Fruit fly (Drosophila melanogaster) whole organism, embryonic: Measurements from ENCODE around the gene CG13311.
A peak's percentile ranks its signal among the peaks of the same experiment; 100 is the strongest.

ENCODE experiments used
- CG10565 ChIP-seq: fragments of 200-800 bp; sonication (Bioruptor generic); optimal IDR thresholded peaks from 3 replicates; lab custom pipeline; 2016; ENCODE audit warnings: missing biosample characterization, mild to moderate bottlenecking, missing genetic modification characterization
- CG11093 ChIP-seq: fragments of 200-800 bp; sonication (Bioruptor generic); IDR thresholded peaks from 3 replicates; pipeline ENCODE4 v1.3.6; 2022; ENCODE audit warnings: missing biosample characterization, missing genetic modification characterization
- CG11696 ChIP-seq: fragments of 200-800 bp; sonication (Bioruptor generic); IDR thresholded peaks from 2 replicates; pipeline ENCODE4 v1.3.6; 2022; ENCODE audit warnings: missing biosample characterization, missing genetic modification characterization
- CG16813 ChIP-seq: fragments of 200-800 bp; sonication (Bioruptor generic); IDR thresholded peaks from 3 replicates; pipeline ENCODE4 v1.3.6; 2022; ENCODE audit warnings: missing biosample characterization, missing genetic modification characterization; ENCODE audit not compliant: partially characterized antibody
- CG17385 ChIP-seq: fragments of 200-800 bp; sonication (Bioruptor generic); optimal IDR thresholded peaks from 3 replicates; lab custom pipeline; 2018; ENCODE audit warnings: missing biosample characterization, mild to moderate bottlenecking, missing genetic modification characterization
- CG17802 ChIP-seq: fragments of 200-800 bp; sonication (Bioruptor generic); optimal IDR thresholded peaks from 2 replicates; lab custom pipeline; 2018; ENCODE audit warnings: missing biosample characterization, mild to moderate bottlenecking, missing genetic modification characterization, moderate library complexity
- CG1792 ChIP-seq: fragments of 200-800 bp; sonication (Bioruptor generic); optimal IDR thresholded peaks from 2 replicates; lab custom pipeline; 2016; ENCODE audit warnings: missing biosample characterization, missing genetic modification characterization
- CG31365 ChIP-seq: fragments of 200-800 bp; sonication (Bioruptor generic); optimal IDR thresholded peaks from 2 replicates; lab custom pipeline; 2018; ENCODE audit warnings: missing biosample characterization, mild to moderate bottlenecking, missing genetic modification characterization
- CG32532 ChIP-seq: fragments of 200-800 bp; sonication (Bioruptor generic); IDR thresholded peaks from 2 replicates; pipeline ENCODE4 v1.3.6; 2022; ENCODE audit warnings: missing biosample characterization, missing genetic modification characterization
- CG4282 ChIP-seq: fragments of 200-800 bp; sonication (Bioruptor generic); optimal IDR thresholded peaks from 2 replicates; lab custom pipeline; 2016; ENCODE audit warnings: missing biosample characterization, missing genetic modification characterization
- CG4617 ChIP-seq: fragments of 200-800 bp; sonication (Bioruptor generic); optimal IDR thresholded peaks from 3 replicates; lab custom pipeline; 2016; ENCODE audit warnings: missing biosample characterization, missing genetic modification characterization, borderline replicate concordance
- CG4820 ChIP-seq: fragments of 200-800 bp; sonication (Bioruptor generic); optimal IDR thresholded peaks from 3 replicates; lab custom pipeline; 2016; ENCODE audit warnings: missing biosample characterization, missing genetic modification characterization
- CG6683 ChIP-seq: fragments of 200-800 bp; sonication (Bioruptor generic); optimal IDR thresholded peaks from 2 replicates; lab custom pipeline; 2017; ENCODE audit warnings: missing biosample characterization, mild to moderate bottlenecking, missing genetic modification characterization, missing genetic modification reagents
- CG7357 ChIP-seq: fragments of 200-800 bp; sonication (Bioruptor generic); IDR thresholded peaks from 3 replicates; pipeline ENCODE4 v1.3.6; 2022; ENCODE audit warnings: missing biosample characterization, missing genetic modification characterization
- CG8281 ChIP-seq: fragments of 200-800 bp; sonication (Bioruptor generic); optimal IDR thresholded peaks from 2 replicates; lab custom pipeline; 2018; ENCODE audit warnings: missing biosample characterization, mild to moderate bottlenecking, missing genetic modification characterization, moderate library complexity
- CG9609 ChIP-seq: fragments of 200-800 bp; sonication (Bioruptor generic); optimal IDR thresholded peaks from 3 replicates; lab custom pipeline; 2016; ENCODE audit warnings: missing biosample characterization, missing genetic modification characterization
- CG9727 ChIP-seq: fragments of 200-800 bp; sonication (Bioruptor generic); optimal IDR thresholded peaks from 3 replicates; lab custom pipeline; 2017; ENCODE audit warnings: missing biosample characterization, mild to moderate bottlenecking, missing genetic modification characterization
- CrebB ChIP-seq: fragments of 200-800 bp; sonication (Bioruptor generic); optimal IDR thresholded peaks from 3 replicates; lab custom pipeline; 2018; ENCODE audit warnings: missing biosample characterization, mild to moderate bottlenecking, missing genetic modification characterization
- Dp ChIP-seq: fragments of 200-800 bp; sonication (Bioruptor generic); optimal IDR thresholded peaks from 2 replicates; lab custom pipeline; 2018; ENCODE audit warnings: missing biosample characterization, mild to moderate bottlenecking, missing genetic modification characterization, moderate library complexity
- E2f2 ChIP-seq: fragments of 200-800 bp; sonication (Bioruptor generic); IDR thresholded peaks from 2 replicates; pipeline ENCODE4 v1.3.6; 2022; ENCODE audit warnings: missing biosample characterization, missing genetic modification characterization
- Ets65A ChIP-seq: fragments of 200-800 bp; sonication (Bioruptor generic); peaks from one replicate; lab custom pipeline; 2016; ENCODE audit warnings: missing biosample characterization, missing genetic modification characterization
- Fer2 ChIP-seq: fragments of 200-800 bp; sonication (Bioruptor generic); optimal IDR thresholded peaks from 2 replicates; lab custom pipeline; 2018; ENCODE audit warnings: missing biosample characterization, mild to moderate bottlenecking, missing genetic modification characterization, moderate library complexity
- Fer3 ChIP-seq: fragments of 200-800 bp; sonication (Bioruptor generic); optimal IDR thresholded peaks from 2 replicates; lab custom pipeline; 2018; ENCODE audit warnings: missing biosample characterization, mild to moderate bottlenecking, missing genetic modification characterization, moderate library complexity
- H2.0 ChIP-seq: fragments of 200-800 bp; sonication (Bioruptor generic); IDR thresholded peaks from 2 replicates; pipeline ENCODE4 v1.3.6; 2022; ENCODE audit warnings: missing biosample characterization, missing genetic modification characterization
- Hey ChIP-seq: fragments of 200-800 bp; sonication (Bioruptor generic); optimal IDR thresholded peaks from 3 replicates; lab custom pipeline; 2018; ENCODE audit warnings: missing biosample characterization, mild to moderate bottlenecking, missing genetic modification characterization
- Meics ChIP-seq: fragments of 200-800 bp; sonication (Bioruptor generic); optimal IDR thresholded peaks from 2 replicates; lab custom pipeline; 2017; ENCODE audit warnings: missing biosample characterization, mild to moderate bottlenecking, missing genetic modification characterization
- Nf-YB ChIP-seq: fragments of 200-800 bp; sonication (Bioruptor generic); optimal IDR thresholded peaks from 3 replicates; lab custom pipeline; 2019; ENCODE audit warnings: missing biosample characterization, mild to moderate bottlenecking, missing genetic modification characterization, moderate library complexity
- Sox100B ChIP-seq: fragments of 200-800 bp; sonication (Bioruptor generic); optimal IDR thresholded peaks from 3 replicates; lab custom pipeline; 2018; ENCODE audit warnings: missing biosample characterization, mild to moderate bottlenecking, missing genetic modification characterization
- Sox102F ChIP-seq: fragments of 200-800 bp; sonication (Bioruptor generic); optimal IDR thresholded peaks from 2 replicates; lab custom pipeline; 2018; ENCODE audit warnings: missing biosample characterization, mild to moderate bottlenecking, missing genetic modification characterization, moderate library complexity
- al ChIP-seq: fragments of 200-800 bp; sonication (Bioruptor generic); IDR thresholded peaks from 2 replicates; pipeline ENCODE4 v1.3.6; 2022; ENCODE audit warnings: missing biosample characterization, missing genetic modification characterization
- bbx ChIP-seq: fragments of 200-800 bp; sonication (Bioruptor generic); IDR thresholded peaks from 2 replicates; pipeline ENCODE4 v1.3.6; 2022; ENCODE audit warnings: missing biosample characterization, missing genetic modification characterization; ENCODE audit not compliant: partially characterized antibody
- chm ChIP-seq: fragments of 200-800 bp; sonication (Bioruptor generic); IDR thresholded peaks from 2 replicates; pipeline ENCODE4 v1.3.6; 2022; ENCODE audit warnings: missing biosample characterization, missing genetic modification characterization
- gem ChIP-seq: fragments of 200-800 bp; sonication (Bioruptor generic); optimal IDR thresholded peaks from 2 replicates; lab custom pipeline; 2019; ENCODE audit warnings: missing biosample characterization, mild to moderate bottlenecking, missing genetic modification characterization, moderate library complexity
- hb ChIP-seq: fragments of 200-800 bp; sonication (Bioruptor generic); IDR thresholded peaks from 3 replicates; pipeline ENCODE4 v1.3.6; 2022; ENCODE audit warnings: missing biosample characterization, missing genetic modification characterization; ENCODE audit not compliant: partially characterized antibody
- jigr1 ChIP-seq: fragments of 200-800 bp; sonication (Bioruptor generic); IDR thresholded peaks from 3 replicates; pipeline ENCODE4 v1.3.6; 2022; ENCODE audit warnings: missing biosample characterization, missing genetic modification characterization
- lbe ChIP-seq: fragments of 200-800 bp; sonication (Bioruptor generic); optimal IDR thresholded peaks from 2 replicates; lab custom pipeline; 2016; ENCODE audit warnings: missing biosample characterization, mild to moderate bottlenecking, missing genetic modification characterization
- odd ChIP-seq: fragments of 200-800 bp; sonication (Bioruptor generic); optimal IDR thresholded peaks from 2 replicates; lab custom pipeline; 2017; ENCODE audit warnings: missing biosample characterization, mild to moderate bottlenecking, missing genetic modification characterization
- prd ChIP-seq, 3 experiments: fragments of >200 bp in 2 of 3; fragments of 200-800 bp in 1 of 3; sonication (Bioruptor generic) in 1 of 3; optimal IDR thresholded peaks in 2 of 3; IDR thresholded peaks in 1 of 3; 2 replicates in 2 of 3; 3 replicates in 1 of 3; pipeline versions ENCODE4 v1.3.6 to Lab custom; 2017 to 2022; ENCODE audit warnings: missing biosample characterization in 1 of 3, missing genetic modification characterization in 1 of 3
- pros ChIP-seq: fragments of 200-800 bp; sonication (Bioruptor generic); optimal IDR thresholded peaks from 3 replicates; lab custom pipeline; 2019; ENCODE audit warnings: missing biosample characterization, mild to moderate bottlenecking, missing genetic modification characterization, moderate library complexity
- repo ChIP-seq: fragments of 200-800 bp; sonication (Bioruptor generic); optimal IDR thresholded peaks from 2 replicates; lab custom pipeline; 2016; ENCODE audit warnings: missing biosample characterization, missing genetic modification characterization
- schlank ChIP-seq: fragments of 200-800 bp; sonication (Bioruptor generic); optimal IDR thresholded peaks from 2 replicates; lab custom pipeline; 2018; ENCODE audit warnings: missing biosample characterization, mild to moderate bottlenecking, missing genetic modification characterization
- sima ChIP-seq: fragments of 200-800 bp; sonication (Bioruptor generic); optimal IDR thresholded peaks from 2 replicates; lab custom pipeline; 2016; ENCODE audit warnings: missing biosample characterization, missing genetic modification characterization
- slbo ChIP-seq: fragments of 200-800 bp; sonication (Bioruptor generic); IDR thresholded peaks from 2 replicates; pipeline ENCODE4 v1.3.6; 2022; ENCODE audit warnings: missing biosample characterization, missing genetic modification characterization
- so ChIP-seq: fragments of 200-800 bp; sonication (Bioruptor generic); IDR thresholded peaks from 3 replicates; pipeline ENCODE4 v1.3.6; 2022; ENCODE audit warnings: missing biosample characterization, missing genetic modification characterization
- tio ChIP-seq: fragments of 200-800 bp; sonication (Bioruptor generic); optimal IDR thresholded peaks from 2 replicates; lab custom pipeline; 2017; ENCODE audit warnings: missing biosample characterization, missing genetic modification characterization, inconsistent platforms
- tna ChIP-seq: fragments of 200-800 bp; sonication (Bioruptor generic); IDR thresholded peaks from 2 replicates; pipeline ENCODE4 v1.3.6; 2022; ENCODE audit warnings: missing biosample characterization, missing genetic modification characterization; ENCODE audit not compliant: partially characterized antibody
- trem ChIP-seq: fragments of 200-800 bp; optimal IDR thresholded peaks from 3 replicates; lab custom pipeline; 2019; ENCODE audit warnings: missing biosample characterization, mild to moderate bottlenecking, missing genetic modification characterization, moderate library complexity
- tup ChIP-seq: fragments of 200-800 bp; sonication (Bioruptor generic); optimal IDR thresholded peaks from 2 replicates; lab custom pipeline; 2016; ENCODE audit warnings: missing biosample characterization, mild to moderate bottlenecking, missing genetic modification characterization, moderate library complexity
- wdn ChIP-seq: fragments of 200-800 bp; sonication (Bioruptor generic); IDR thresholded peaks from 2 replicates; pipeline ENCODE4 v1.3.6; 2022; ENCODE audit warnings: missing biosample characterization, missing genetic modification characterization
- wek ChIP-seq: fragments of 200-800 bp; sonication (Bioruptor generic); optimal IDR thresholded peaks from 3 replicates; lab custom pipeline; 2018; ENCODE audit warnings: missing biosample characterization, mild to moderate bottlenecking, missing genetic modification characterization, moderate library complexity

The CG13311 gene

dm6 chr3L:8763037-8763454 lies 38.9 kb downstream of the CG13311 start (continued):
- TF ChIP-seq CrebB (tag; lab: Kevin White, UChicago) (no peak), trem (no peak), CG17385 (peak; percentile 54), pros (GFP tag; lab: Kevin White, UChicago) (no peak), prd (optimal IDR thresholded peaks at IDR 0.05; lab: Kevin White, UChicago) (no peak), prd (GFP tag; IDR thresholded peaks at IDR 0.05; lab: Robert Waterston, UW) (peak; percentile 52; the same call in 1 of the 3 replicates), CG10565 (GFP tag; lab: Kevin White, UChicago) (no peak), gem (tag; lab: Kevin White, UChicago) (peak; percentile 60), schlank (no peak), Dp (GFP tag; lab: Kevin White, UChicago) (no peak), sima (no peak), so (GFP tag; lab: Robert Waterston, UW) (peak; percentile 64), CG9727 (no peak), Sox102F (GFP tag; lab: Kevin White, UChicago) (peak; percentile 60), chm (no peak; the same call in 1 of the 2 replicates), CG11696 (GFP tag; lab: Robert Waterston, UW) (no peak), Fer3 (peak; percentile 34), Fer2 (tag; lab: Kevin White, UChicago) (no peak), CG7357 (GFP tag; lab: Robert Waterston, UW) (no peak), Hey (tag; lab: Kevin White, UChicago) (peak; percentile 61), CG6683 (GFP tag; lab: Kevin White, UChicago) (no peak), CG11093 (GFP tag; lab: Robert Waterston, UW) (no peak), wek (GFP tag; lab: Kevin White, UChicago) (no peak), CG31365 (tag; lab: Kevin White, UChicago) (no peak), CG17802 (tag; lab: Kevin White, UChicago) (no peak), tio (peak; percentile 28), Ets65A (GFP tag; lab: Kevin White, UChicago) (no peak), lbe (no peak), CG16813 (GFP tag; lab: Robert Waterston, UW) (peak; percentile 40; the same call in 1 of the 3 replicates), Meics (GFP tag; lab: Kevin White, UChicago) (peak; percentile 12), slbo (peak; percentile 74), E2f2 (GFP tag; lab: Robert Waterston, UW) (peak; percentile 38; the same call in 1 of the 2 replicates), tup (no peak), CG4617 (GFP tag; lab: Kevin White, UChicago) (no peak), H2.0 (GFP tag; lab: Robert Waterston, UW) (peak; percentile 62), CG1792 (no peak), jigr1 (GFP tag; lab: Robert Waterston, UW) (no peak), odd (GFP tag; lab: Kevin White, UChicago) (peak; percentile 26), CG9609 (GFP tag; lab: Kevin White, UChicago) (peak; percentile 16), CG4282 (GFP tag; lab: Kevin White, UChicago) (no peak), wdn (GFP tag; lab: Robert Waterston, UW) (no peak), Sox100B (no peak), CG32532 (GFP tag; lab: Robert Waterston, UW) (peak; percentile 53; the same call in 1 of the 2 replicates), Nf-YB (no peak), hb (GFP tag; lab: Robert Waterston, UW) (0 out of 3 replicates have a peak, but pooled peaks have one; percentile 25), al (GFP tag; lab: Robert Waterston, UW) (no peak), CG8281 (no peak), tna (GFP tag; lab: Robert Waterston, UW) (peak; percentile 91), bbx (GFP tag; lab: Robert Waterston, UW) (no peak), CG4820 (no peak), repo (GFP tag; lab: Kevin White, UChicago) (no peak)
